Fruit fly (Drosophila melanogaster): ENCODE measurements around the gene CG5455.

Gene CG5455

dm6 chr3R:26461226-26461805, at the start of gene CG5455 (continued):
- TF ChIP-seq HmgD (GFP tag; optimal IDR thresholded peaks at IDR 0.05) (no peak), CG8089 (GFP tag; optimal IDR thresholded peaks at IDR 0.05) (no peak), CG43689 (GFP tag; IDR thresholded peaks at IDR 0.05) (0 out of 2 replicates have a peak, but pooled peaks have one; percentile 39), Dbx (GFP tag; IDR thresholded peaks at IDR 0.05) (peak; percentile 89), hb (GFP tag; IDR thresholded peaks at IDR 0.05; ENCODE audit: partially characterized antibody) (no peak), CG8359 (GFP tag; optimal IDR thresholded peaks at IDR 0.05; ENCODE audit: borderline replicate concordance) (no peak), pzg (GFP tag; optimal IDR thresholded peaks at IDR 0.05) (peak; percentile 24), tin (GFP tag; optimal IDR thresholded peaks at IDR 0.05) (no peak), mirr (GFP tag; optimal IDR thresholded peaks at IDR 0.05) (peak; percentile 93), sob (GFP tag; IDR thresholded peaks at IDR 0.05) (peak; percentile 88), CG2712 (tag; optimal IDR thresholded peaks at IDR 0.05) (peak; percentile 2), her (GFP tag; optimal IDR thresholded peaks at IDR 0.05) (peak; percentile 33), Med (GFP tag) (peak; percentile 93), esg (GFP tag; conservative IDR thresholded peaks at IDR 0.05) (no peak), odd (GFP tag; optimal IDR thresholded peaks at IDR 0.05) (peak; percentile 42), gfzf (GFP tag; optimal IDR thresholded peaks at IDR 0.05) (no peak), CG11696 (GFP tag; IDR thresholded peaks at IDR 0.05) (0 out of 2 replicates have a peak, but pooled peaks have one; percentile 19), Gsc (GFP tag; IDR thresholded peaks at IDR 0.05) (no peak), slp2 (GFP tag; optimal IDR thresholded peaks at IDR 0.05) (no peak), ind (GFP tag; optimal IDR thresholded peaks at IDR 0.05) (no peak), D19B (GFP tag; optimal IDR thresholded peaks at IDR 0.05) (no peak), schlank (tag; optimal IDR thresholded peaks at IDR 0.05) (peak; percentile 46), bigmax (GFP tag; optimal IDR thresholded peaks at IDR 0.05) (no peak), CG4404 (GFP tag; IDR thresholded peaks at IDR 0.05) (no peak), CG11456 (GFP tag; IDR thresholded peaks at IDR 0.05) (peak; percentile 70; the same call in 2 of the 3 replicates), Lpt (GFP tag; optimal IDR thresholded peaks at IDR 0.05) (no peak), Fer2 (tag; optimal IDR thresholded peaks at IDR 0.05) (no peak), CG4730 (GFP tag; IDR thresholded peaks at IDR 0.05) (no peak), Scr (GFP tag; IDR thresholded peaks at IDR 0.05; ENCODE audit: partially characterized antibody) (peak; percentile 43), corto (GFP tag; optimal IDR thresholded peaks at IDR 0.05) (no peak), dan (GFP tag; IDR thresholded peaks at IDR 0.05) (no peak), MESR4 (GFP tag; optimal IDR thresholded peaks at IDR 0.05) (no peak), CG10431 (GFP tag; optimal IDR thresholded peaks at IDR 0.05) (no peak), Doc3 (GFP tag; IDR thresholded peaks at IDR 0.05; ENCODE audit: partially characterized antibody) (no peak), chm (GFP tag; IDR thresholded peaks at IDR 0.05) (no peak; the same call in 1 of the 2 replicates), br (optimal IDR thresholded peaks at IDR 0.05) (no peak), CG17385 (GFP tag; optimal IDR thresholded peaks at IDR 0.05) (peak; percentile 55), CkIIα-i1 (GFP tag; IDR thresholded peaks at IDR 0.05) (0 out of 2 replicates have a peak, but pooled peaks have one; percentile 32), tap (tag; optimal IDR thresholded peaks at IDR 0.05) (peak; percentile 7), Atf3 (GFP tag; optimal IDR thresholded peaks at IDR 0.05) (no peak), CG10267 (tag; optimal IDR thresholded peaks at IDR 0.05) (no peak), al (GFP tag; IDR thresholded peaks at IDR 0.05) (0 out of 2 replicates have a peak, but pooled peaks have one; percentile 31), caup (GFP tag; optimal IDR thresholded peaks at IDR 0.05; ENCODE audit: severe bottlenecking) (peak; percentile 80), CG1024 (GFP tag; IDR thresholded peaks at IDR 0.05) (no peak), da (GFP tag; optimal IDR thresholded peaks at IDR 0.05) (no peak), ato (GFP tag; IDR thresholded peaks at IDR 0.05; ENCODE audit: partially characterized antibody) (0 out of 2 replicates have a peak, but pooled peaks have one; percentile 28), crp (GFP tag; optimal IDR thresholded peaks at IDR 0.05) (peak in 1 of 2 experiments; percentile 76), sisA (GFP tag; IDR thresholded peaks at IDR 0.05) (no peak), vvl (GFP tag; IDR thresholded peaks at IDR 0.05) (peak; percentile 77), CG5180 (GFP tag; optimal IDR thresholded peaks at IDR 0.05) (peak; percentile 11)
